Worm (Caenorhabditis elegans): Measurements from ENCODE around the gene F43H9.3.

ce11 chrV:7985860-7986259 lies 38.9 kb downstream of the F43H9.3 start, which contains the start of gene Y97E10AL.1:
- TF ChIP-seq dao-5 (tag; optimal IDR thresholded peaks at IDR 0.05) (no peak), him-1 (tag; optimal IDR thresholded peaks at IDR 0.05) (no peak)

Data from whole organism, L4/young adult.